Fruit fly (Drosophila melanogaster) Kc167 (cell line): Measurements from ENCODE around the gene RpS28a.

Source experiments
- Myc ChIP-seq: fragments of >200 bp; optimal IDR thresholded peaks from 2 replicates; lab custom pipeline; 2017; ENCODE audit warnings: missing external identifiers
- Sin3A ChIP-seq: fragments of >200 bp; optimal IDR thresholded peaks from 2 replicates; lab custom pipeline; 2018; ENCODE audit warnings: missing external identifiers
- h ChIP-seq: fragments of >200 bp; optimal IDR thresholded peaks from 3 replicates; lab custom pipeline; 2018; ENCODE audit warnings: missing external identifiers
- insv ChIP-seq: fragments of >200 bp; optimal IDR thresholded peaks from 3 replicates; lab custom pipeline; 2018; ENCODE audit warnings: missing external identifiers
- psq ChIP-seq: fragments of >200 bp; optimal IDR thresholded peaks from 2 replicates; lab custom pipeline; 2017; ENCODE audit warnings: missing external identifiers
- ttk ChIP-seq: sonication (Bioruptor generic); optimal IDR thresholded peaks from 2 replicates; lab custom pipeline; 2017; ENCODE audit warnings: missing external identifiers

DNA sequence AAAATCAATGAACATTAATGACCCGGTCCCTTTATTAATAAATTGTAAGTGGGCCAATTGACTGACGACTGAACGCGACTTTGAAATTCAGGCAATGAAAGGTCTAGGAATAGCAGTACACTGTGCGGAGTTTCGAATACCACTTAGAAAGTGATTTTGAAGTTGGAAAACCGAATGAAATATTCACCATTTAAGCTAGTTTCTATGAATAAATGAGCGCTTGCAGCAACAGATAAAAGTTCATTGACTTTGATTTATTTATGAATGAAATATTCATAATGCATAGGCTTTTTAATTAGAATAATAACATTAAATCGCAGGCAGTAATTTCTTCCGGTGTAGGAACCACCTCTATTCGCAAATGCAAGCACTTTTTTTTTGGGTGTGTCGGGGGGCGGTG lies 1.4 kb downstream of the RpS28a start:
- no peak for TF ChIP-seq psq (lab: Kevin White, UChicago)
- no peak for TF ChIP-seq h
- no peak for TF ChIP-seq insv
- no peak for TF ChIP-seq Sin3A (lab: Kevin White, UChicago)
- no peak for TF ChIP-seq ttk (lab: Kevin White, UChicago)
- TF ChIP-seq Myc (lab: Kevin White, UChicago), result no peak
